Worm (Caenorhabditis elegans) whole organism, L1 larva: ENCODE results near the gene F20B6.10.

Experiments
- C16A3.4 ChIP-seq: fragments of 150-350 bp; optimal IDR thresholded peaks from 2 replicates; lab custom pipeline; 2014; ENCODE audit warnings: missing biosample characterization, missing genetic modification characterization
- F16B12.6 ChIP-seq: fragments of 150-350 bp; optimal IDR thresholded peaks from 2 replicates; lab custom pipeline; 2014; ENCODE audit warnings: missing biosample characterization, missing genetic modification characterization
- blmp-1 ChIP-seq: fragments of 150-350 bp; optimal IDR thresholded peaks from 2 replicates; lab custom pipeline; 2014; ENCODE audit warnings: missing biosample characterization, missing genetic modification characterization
- ceh-8 ChIP-seq: fragments of 200-800 bp; sonication (Bioruptor generic); optimal IDR thresholded peaks from 2 replicates; lab custom pipeline; 2018; ENCODE audit warnings: mild to moderate bottlenecking, missing genetic modification characterization, moderate library complexity, missing compliant biosample characterization
- ceh-82 ChIP-seq, 3 experiments: fragments of 150-350 bp in 1 of 3; sonication (generic microtip) in 2 of 3; optimal IDR thresholded peaks; 2 replicates each; lab custom pipeline; 2014 to 2017; ENCODE audit warnings: missing biosample characterization in 3 of 3, missing genetic modification characterization in 3 of 3
- ceh-88 ChIP-seq: fragments of 200-800 bp; sonication (Bioruptor generic); IDR thresholded peaks from 2 replicates; pipeline ENCODE4 v1.3.6; 2022; ENCODE audit warnings: missing genetic modification characterization, missing compliant biosample characterization
- ceh-90 ChIP-seq: sonication (generic microtip); optimal IDR thresholded peaks from 2 replicates; lab custom pipeline; 2016; ENCODE audit warnings: missing genetic modification characterization, missing compliant biosample characterization
- dpl-1 ChIP-seq, 3 experiments: fragments of 150-350 bp in 2 of 3; sonication (generic microtip) in 1 of 3; optimal IDR thresholded peaks; 2 replicates each; lab custom pipeline; 2014 to 2017; ENCODE audit warnings: missing biosample characterization in 3 of 3, missing genetic modification characterization in 3 of 3, missing genetic modification reagents in 3 of 3
- dsc-1 ChIP-seq: sonication (generic microtip); optimal IDR thresholded peaks from 2 replicates; lab custom pipeline; 2016; ENCODE audit warnings: mild to moderate bottlenecking, missing genetic modification characterization, missing compliant biosample characterization
- egl-27 ChIP-seq, 2 experiments: fragments of 150-350 bp in 1 of 2; sonication (generic microtip); optimal IDR thresholded peaks; 3 replicates each; lab custom pipeline; 2017 to 2018; ENCODE audit warnings: missing biosample characterization in 2 of 2, missing genetic modification characterization in 2 of 2, missing genetic modification reagents in 2 of 2
- elt-3 ChIP-seq, 6 experiments: fragments of 150-350 bp in 1 of 6; sonication (generic microtip); optimal IDR thresholded peaks; 2 replicates each; lab custom pipeline; 2017 to 2018; ENCODE audit warnings: missing biosample characterization in 6 of 6, missing genetic modification characterization in 6 of 6, inconsistent platforms in 1 of 6
- ets-5 ChIP-seq: fragments of 200-800 bp; sonication (Bioruptor generic); IDR thresholded peaks from 2 replicates; pipeline ENCODE4 v1.3.6; 2022; ENCODE audit warnings: missing genetic modification characterization, missing compliant biosample characterization
- fkh-10 ChIP-seq: sonication (generic microtip); optimal IDR thresholded peaks from 2 replicates; lab custom pipeline; 2017; ENCODE audit warnings: missing biosample characterization, missing genetic modification reagents, missing genetic modification characterization
- fos-1 ChIP-seq: fragments of 150-350 bp; optimal IDR thresholded peaks from 2 replicates; lab custom pipeline; 2014; ENCODE audit warnings: missing biosample characterization, missing genetic modification characterization
- grh-1 ChIP-seq: fragments of 200-800 bp; sonication (Bioruptor generic); IDR thresholded peaks from 2 replicates; pipeline ENCODE4 v1.3.6; 2022; ENCODE audit warnings: missing genetic modification reagents, missing genetic modification characterization, missing compliant biosample characterization
- hlh-4 ChIP-seq: sonication (generic microtip); optimal IDR thresholded peaks from 2 replicates; lab custom pipeline; 2016; ENCODE audit warnings: mild to moderate bottlenecking, missing genetic modification characterization, missing compliant biosample characterization
- hpl-2 ChIP-seq: fragments of 150-350 bp; optimal IDR thresholded peaks from 2 replicates; lab custom pipeline; 2014; ENCODE audit warnings: missing biosample characterization, missing genetic modification reagents, missing genetic modification characterization
- irx-1 ChIP-seq: sonication (generic microtip); optimal IDR thresholded peaks from 2 replicates; lab custom pipeline; 2016; ENCODE audit warnings: missing genetic modification characterization, missing compliant biosample characterization
- jun-1 ChIP-seq: fragments of 150-350 bp; optimal IDR thresholded peaks from 2 replicates; lab custom pipeline; 2014; ENCODE audit warnings: missing biosample characterization, missing genetic modification reagents, missing genetic modification characterization
- lin-14 ChIP-seq: fragments of 200-800 bp; sonication (Bioruptor generic); optimal IDR thresholded peaks from 2 replicates; lab custom pipeline; 2018; ENCODE audit warnings: mild to moderate bottlenecking, missing genetic modification characterization, moderate library complexity, missing compliant biosample characterization
- lin-35 ChIP-seq, 2 experiments: fragments of 150-350 bp; optimal IDR thresholded peaks; 2 replicates each; lab custom pipeline; 2014; ENCODE audit warnings: missing biosample characterization in 2 of 2, missing genetic modification characterization in 2 of 2, missing genetic modification reagents in 2 of 2
- lin-39 ChIP-seq: fragments of 150-350 bp; optimal IDR thresholded peaks from 2 replicates; lab custom pipeline; 2014; ENCODE audit warnings: missing biosample characterization, missing genetic modification reagents, missing genetic modification characterization
- lir-3 ChIP-seq: sonication (generic microtip); optimal IDR thresholded peaks from 2 replicates; lab custom pipeline; 2016; ENCODE audit warnings: mild to moderate bottlenecking, missing genetic modification characterization, moderate library complexity, missing compliant biosample characterization; ENCODE audit not compliant: poor library complexity
- mef-2 ChIP-seq: fragments of 150-350 bp; optimal IDR thresholded peaks from 2 replicates; lab custom pipeline; 2014; ENCODE audit warnings: missing biosample characterization, missing genetic modification characterization
- mep-1 ChIP-seq: fragments of 150-350 bp; optimal IDR thresholded peaks from 2 replicates; lab custom pipeline; 2014; ENCODE audit warnings: missing biosample characterization, missing genetic modification characterization
- nhr-11 ChIP-seq: fragments of 150-350 bp; optimal IDR thresholded peaks from 2 replicates; lab custom pipeline; 2014; ENCODE audit warnings: missing biosample characterization, missing genetic modification characterization
- nhr-19 ChIP-seq: fragments of 200-800 bp; sonication (Bioruptor generic); conservative IDR thresholded peaks from 2 replicates; pipeline ENCODE4 v1.3.6; 2022; ENCODE audit warnings: missing genetic modification characterization, missing compliant biosample characterization
- nhr-20 ChIP-seq: sonication (generic microtip); optimal IDR thresholded peaks from 2 replicates; lab custom pipeline; 2016; ENCODE audit warnings: mild to moderate bottlenecking, missing genetic modification characterization, missing compliant biosample characterization
- nhr-28 ChIP-seq: fragments of 150-350 bp; optimal IDR thresholded peaks from 2 replicates; lab custom pipeline; 2014; ENCODE audit warnings: missing biosample characterization, missing genetic modification characterization
- nhr-47 ChIP-seq: sonication (generic microtip); optimal IDR thresholded peaks from 2 replicates; lab custom pipeline; 2016; ENCODE audit warnings: mild to moderate bottlenecking, missing genetic modification characterization, moderate library complexity, missing compliant biosample characterization
- nhr-71 ChIP-seq: sonication (generic microtip); optimal IDR thresholded peaks from 2 replicates; lab custom pipeline; 2016; ENCODE audit warnings: mild to moderate bottlenecking, missing genetic modification characterization, moderate library complexity, missing compliant biosample characterization
- nhr-76 ChIP-seq: sonication (generic microtip); optimal IDR thresholded peaks from 2 replicates; lab custom pipeline; 2017; ENCODE audit warnings: missing biosample characterization, missing genetic modification characterization
- nhr-85 ChIP-seq: sonication (generic microtip); peaks from one replicate; lab custom pipeline; 2016; ENCODE audit warnings: missing genetic modification characterization, inconsistent platforms, missing compliant biosample characterization
- nhr-90 ChIP-seq: sonication (generic microtip); optimal IDR thresholded peaks from 2 replicates; lab custom pipeline; 2016; ENCODE audit warnings: mild to moderate bottlenecking, missing genetic modification characterization, missing compliant biosample characterization; ENCODE audit not compliant: poor library complexity
- pax-3 ChIP-seq: fragments of 200-800 bp; sonication (Bioruptor generic); optimal IDR thresholded peaks from 2 replicates; lab custom pipeline; 2018; ENCODE audit warnings: mild to moderate bottlenecking, missing genetic modification characterization, moderate library complexity, missing compliant biosample characterization
- pqm-1 ChIP-seq: sonication (generic microtip); optimal IDR thresholded peaks from 3 replicates; lab custom pipeline; 2017; ENCODE audit warnings: missing biosample characterization, missing genetic modification characterization
- rnt-1 ChIP-seq: sonication (generic microtip); optimal IDR thresholded peaks from 2 replicates; lab custom pipeline; 2016; ENCODE audit warnings: mild to moderate bottlenecking, missing genetic modification characterization, moderate library complexity, missing compliant biosample characterization
- sox-4 ChIP-seq: sonication (generic microtip); optimal IDR thresholded peaks from 2 replicates; lab custom pipeline; 2016; ENCODE audit warnings: missing genetic modification characterization, missing compliant biosample characterization
- sptf-1 ChIP-seq: fragments of 150-350 bp; optimal IDR thresholded peaks from 2 replicates; lab custom pipeline; 2014; ENCODE audit warnings: missing biosample characterization, missing genetic modification characterization
- swsn-7 ChIP-seq: sonication (generic microtip); optimal IDR thresholded peaks from 2 replicates; lab custom pipeline; 2016; ENCODE audit warnings: missing genetic modification characterization, missing compliant biosample characterization
- unc-62 ChIP-seq: fragments of 150-350 bp; optimal IDR thresholded peaks from 2 replicates; lab custom pipeline; 2014; ENCODE audit warnings: missing biosample characterization, missing genetic modification reagents, missing genetic modification characterization
- vab-15 ChIP-seq: sonication (generic microtip); optimal IDR thresholded peaks from 2 replicates; lab custom pipeline; 2017; ENCODE audit warnings: missing genotype, mild to moderate bottlenecking, missing genetic modification characterization, missing compliant biosample characterization
- zag-1 ChIP-seq: fragments of 150-350 bp; optimal IDR thresholded peaks from 2 replicates; lab custom pipeline; 2014; ENCODE audit warnings: missing biosample characterization, missing genetic modification characterization
- zip-4 ChIP-seq: fragments of 200-800 bp; sonication (Bioruptor generic); optimal IDR thresholded peaks from 2 replicates; lab custom pipeline; 2018; ENCODE audit warnings: mild to moderate bottlenecking, missing genetic modification characterization, moderate library complexity, missing compliant biosample characterization

The F20B6.10 gene

DNA sequence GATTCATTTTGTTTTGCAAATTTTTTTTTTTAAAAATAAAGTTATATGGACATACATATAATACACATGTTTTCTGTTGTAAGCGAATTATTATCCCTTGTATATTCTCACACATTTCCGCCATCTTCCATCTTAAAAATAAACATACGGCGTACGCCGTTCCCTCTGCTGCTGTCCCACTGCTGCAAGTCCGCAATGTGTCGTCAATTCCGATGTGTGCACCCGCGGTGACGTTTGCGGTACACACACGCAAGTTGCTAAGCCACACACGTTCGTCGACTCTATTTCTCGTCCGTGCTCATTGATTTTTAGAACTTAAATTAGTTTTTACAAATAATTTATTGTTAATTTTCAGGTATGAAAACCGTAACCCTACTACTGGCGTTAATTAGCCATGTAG, 43.3 kb upstream of the F20B6.10 start, which contains the start of gene C52B9.4 (continued):
- TF ChIP-seq ets-5 (GFP tag; lab: Robert Waterston, UW), result no peak
- TF ChIP-seq rnt-1, result peak; percentile 48
- no peak for TF ChIP-seq sptf-1 (tag; lab: Kevin White, UChicago)
- no peak for TF ChIP-seq lin-39 (tag; lab: Kevin White, UChicago)
- no peak for TF ChIP-seq ceh-88 (GFP tag; lab: Robert Waterston, UW)
- TF ChIP-seq nhr-19 (GFP tag; lab: Robert Waterston, UW), result peak; percentile 56
- no peak for TF ChIP-seq pqm-1 (tag; lab: Kevin White, UChicago)
- peak; percentile 28 for TF ChIP-seq nhr-90 (tag; lab: Kevin White, UChicago)
- TF ChIP-seq zag-1 (tag; lab: Kevin White, UChicago), result no peak
- peak; percentile 61 for TF ChIP-seq nhr-71
- no peak for TF ChIP-seq vab-15 (tag; lab: Kevin White, UChicago)
- no peak for TF ChIP-seq fkh-10 (GFP tag; lab: Kevin White, UChicago)
- no peak for TF ChIP-seq zip-4 (GFP tag; lab: Kevin White, UChicago)
- no peak for TF ChIP-seq grh-1 (GFP tag; lab: Robert Waterston, UW)
- no peak for TF ChIP-seq jun-1 (tag; lab: Kevin White, UChicago)
- TF ChIP-seq lin-35 (GFP tag; optimal IDR thresholded peaks at IDR 0.05; lab: Kevin White, UChicago), result peak in 1 of 2 experiments; percentile 58
- no peak for TF ChIP-seq sox-4 (tag; lab: Kevin White, UChicago)
- TF ChIP-seq hpl-2 (GFP tag; lab: Kevin White, UChicago), result no peak
- TF ChIP-seq nhr-76 (tag; lab: Kevin White, UChicago), result no peak
- no peak for TF ChIP-seq lir-3 (tag; lab: Kevin White, UChicago)
- no peak for TF ChIP-seq ceh-90 (tag; lab: Kevin White, UChicago)
- TF ChIP-seq lin-14 (GFP tag; lab: Kevin White, UChicago), result peak; percentile 67
- no peak for TF ChIP-seq pax-3 (tag; lab: Kevin White, UChicago)
- no peak for TF ChIP-seq nhr-11 (tag; lab: Kevin White, UChicago)
- TF ChIP-seq nhr-28 (tag; lab: Kevin White, UChicago), result no peak
- peak; percentile 74 for TF ChIP-seq nhr-85
- no peak for TF ChIP-seq unc-62 (GFP tag; lab: Kevin White, UChicago)
- TF ChIP-seq ceh-8 (GFP tag; lab: Kevin White, UChicago), result no peak
- TF ChIP-seq hlh-4 (tag; lab: Kevin White, UChicago), result no peak
- no peak for TF ChIP-seq blmp-1
- TF ChIP-seq nhr-47 (tag; lab: Kevin White, UChicago), result peak; percentile 59
- TF ChIP-seq nhr-20 (tag; lab: Kevin White, UChicago), result peak; percentile 49
- no peak for TF ChIP-seq mef-2 (tag; lab: Kevin White, UChicago)
- TF ChIP-seq dpl-1 (GFP tag; optimal IDR thresholded peaks at IDR 0.05; lab: Kevin White, UChicago), result peak in 2 of 3 experiments; percentile 18 to 30
- peak; percentile 29 for TF ChIP-seq mep-1 (tag; lab: Kevin White, UChicago)
- TF ChIP-seq F16B12.6, result peak; percentile 91
- TF ChIP-seq ceh-82 (tag; optimal IDR thresholded peaks at IDR 0.05; lab: Kevin White, UChicago), result peak in 2 of 3 experiments; percentile 14 to 35
- TF ChIP-seq egl-27 (tag; optimal IDR thresholded peaks at IDR 0.05; lab: Kevin White, UChicago), result no peak
- peak; percentile 45 for TF ChIP-seq C16A3.4 (tag; lab: Kevin White, UChicago)
- TF ChIP-seq dsc-1, result peak; percentile 46
- peak; percentile 6 for TF ChIP-seq fos-1 (tag; lab: Kevin White, UChicago)
- TF ChIP-seq elt-3 (tag; optimal IDR thresholded peaks at IDR 0.05; lab: Kevin White, UChicago), result no peak
- TF ChIP-seq irx-1 (tag; lab: Kevin White, UChicago), result peak; percentile 45
- TF ChIP-seq swsn-7 (tag; lab: Kevin White, UChicago), result peak; percentile 54
